Fruit fly (Drosophila melanogaster): ENCODE data around the gene Uch-L5.

Gene Uch-L5

DNA sequence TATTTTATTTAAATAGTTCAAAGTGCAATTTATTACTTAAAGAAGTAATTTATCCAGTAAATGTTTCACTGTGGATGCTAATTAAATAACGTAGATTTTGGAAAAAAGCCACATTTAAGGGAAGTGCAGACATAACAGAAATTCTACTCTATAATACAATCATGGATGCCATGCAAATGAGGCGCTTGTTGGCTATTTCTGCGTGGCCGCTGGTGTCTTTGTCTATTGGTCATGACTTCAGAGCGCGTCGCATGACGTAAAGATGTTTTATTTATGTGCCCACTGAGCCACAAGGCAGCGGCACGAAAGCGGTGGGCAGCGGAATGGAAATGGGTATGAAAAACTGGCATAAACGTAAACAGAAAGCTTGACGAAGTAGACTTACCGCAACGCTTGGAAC lies 50.9 kb downstream of the Uch-L5 start (continued):
- TF ChIP-seq NC2β (GFP tag; optimal IDR thresholded peaks at IDR 0.05) (no peak), Xbp1 (GFP tag; optimal IDR thresholded peaks at IDR 0.05) (no peak), CG1602 (GFP tag; optimal IDR thresholded peaks at IDR 0.05) (no peak), CG6683 (GFP tag; optimal IDR thresholded peaks at IDR 0.05) (no peak), C15 (GFP tag; IDR thresholded peaks at IDR 0.05) (no peak), CG18619 (GFP tag; optimal IDR thresholded peaks at IDR 0.05) (no peak), CG11085 (GFP tag; IDR thresholded peaks at IDR 0.05) (no peak), CG8359 (GFP tag; optimal IDR thresholded peaks at IDR 0.05; ENCODE audit: borderline replicate concordance) (no peak), CG11723 (GFP tag; optimal IDR thresholded peaks at IDR 0.05) (no peak), toy (GFP tag; IDR thresholded peaks at IDR 0.05) (no peak), CG10543 (GFP tag; optimal IDR thresholded peaks at IDR 0.05) (no peak), nerfin-2 (GFP tag; IDR thresholded peaks at IDR 0.05; ENCODE audit: partially characterized antibody) (no peak), Dbx (GFP tag; IDR thresholded peaks at IDR 0.05) (no peak), cg (GFP tag; optimal IDR thresholded peaks at IDR 0.05) (no peak), CG10321 (GFP tag; IDR thresholded peaks at IDR 0.05) (no peak), CG10267 (tag; optimal IDR thresholded peaks at IDR 0.05) (no peak), br (optimal IDR thresholded peaks at IDR 0.05) (no peak), zfh1 (GFP tag; IDR thresholded peaks at IDR 0.05) (no peak), Ssrp (tag; optimal IDR thresholded peaks at IDR 0.05) (peak; percentile 28), CG4820 (GFP tag; optimal IDR thresholded peaks at IDR 0.05) (no peak), cas (GFP tag; IDR thresholded peaks at IDR 0.05) (no peak), trem (tag; optimal IDR thresholded peaks at IDR 0.05) (no peak), ham (GFP tag; IDR thresholded peaks at IDR 0.05) (no peak), CG1792 (GFP tag; optimal IDR thresholded peaks at IDR 0.05) (no peak), esg (GFP tag; conservative IDR thresholded peaks at IDR 0.05) (no peak), phol (tag; optimal IDR thresholded peaks at IDR 0.05) (peak; percentile 16), grau (tag; optimal IDR thresholded peaks at IDR 0.05) (peak; percentile 35), Rfx (GFP tag; IDR thresholded peaks at IDR 0.05) (no peak; the same call in 1 of the 2 replicates), CG12071 (GFP tag; optimal IDR thresholded peaks at IDR 0.05) (no peak), CG4730 (GFP tag; IDR thresholded peaks at IDR 0.05) (no peak), NC2α (GFP tag; optimal IDR thresholded peaks at IDR 0.05) (no peak), Camta (GFP tag; optimal IDR thresholded peaks at IDR 0.05) (no peak), so (GFP tag; IDR thresholded peaks at IDR 0.05) (no peak), Spps (tag; optimal IDR thresholded peaks at IDR 0.05) (no peak), CG43689 (GFP tag; IDR thresholded peaks at IDR 0.05) (no peak), CG30403 (GFP tag; optimal IDR thresholded peaks at IDR 0.05) (peak; percentile 29), CG18599 (GFP tag; optimal IDR thresholded peaks at IDR 0.05) (peak; percentile 23), az2 (GFP tag; optimal IDR thresholded peaks at IDR 0.05) (no peak), kay (GFP tag; optimal IDR thresholded peaks at IDR 0.05) (no peak), maf-S (GFP tag; optimal IDR thresholded peaks at IDR 0.05) (no peak), Optix (GFP tag; IDR thresholded peaks at IDR 0.05) (no peak), Hr51 (GFP tag; optimal IDR thresholded peaks at IDR 0.05) (peak in 1 of 2 experiments; percentile 40), CG8924 (tag; optimal IDR thresholded peaks at IDR 0.05) (no peak), otp (GFP tag; IDR thresholded peaks at IDR 0.05) (no peak), CG6791 (GFP tag; IDR thresholded peaks at IDR 0.05; ENCODE audit: partially characterized antibody) (no peak), nau (GFP tag; optimal IDR thresholded peaks at IDR 0.05) (no peak), HLH54F (GFP tag; optimal IDR thresholded peaks at IDR 0.05) (no peak), abd-A (tag; optimal IDR thresholded peaks at IDR 0.05) (no peak), CG6689 (GFP tag; IDR thresholded peaks at IDR 0.05) (no peak), CHES-1-like (GFP tag; optimal IDR thresholded peaks at IDR 0.05) (no peak), peb (GFP tag; IDR thresholded peaks at IDR 0.05) (no peak), knrl (GFP tag; IDR thresholded peaks at IDR 0.05; ENCODE audit: partially characterized antibody) (no peak), pnt (GFP tag; optimal IDR thresholded peaks at IDR 0.05) (no peak)
